Fruit fly (Drosophila melanogaster): Measurements from ENCODE around the gene CG34367.

CG34367 gene

dm6 chr2L:10375464-10376236 lies 21.9 kb upstream of the CG34367 start, which contains the start of the genes CG33303 and dpr19 (continued):
- TF ChIP-seq kah (GFP tag; optimal IDR thresholded peaks at IDR 0.05) (peak; percentile 69), Kr (GFP tag; optimal IDR thresholded peaks at IDR 0.05) (no peak), D19B (GFP tag; optimal IDR thresholded peaks at IDR 0.05) (peak; percentile 21), Optix (GFP tag; IDR thresholded peaks at IDR 0.05) (no peak), ems (GFP tag; optimal IDR thresholded peaks at IDR 0.05) (no peak), Antp (GFP tag; optimal IDR thresholded peaks at IDR 0.05) (no peak), Dip3 (GFP tag; optimal IDR thresholded peaks at IDR 0.05) (no peak), pho (GFP tag; optimal IDR thresholded peaks at IDR 0.05) (no peak), CG2202 (tag; optimal IDR thresholded peaks at IDR 0.05) (peak; percentile 63), CG10366 (GFP tag; IDR thresholded peaks at IDR 0.05) (peak; percentile 34; the same call in 1 of the 2 replicates), Ada2b (GFP tag; IDR thresholded peaks at IDR 0.05) (peak; percentile 42), CG2875 (GFP tag; optimal IDR thresholded peaks at IDR 0.05) (peak; percentile 36), CG15514 (GFP tag; optimal IDR thresholded peaks at IDR 0.05) (peak; percentile 69), run (tag; optimal IDR thresholded peaks at IDR 0.05) (peak; percentile 72), CG12236 (GFP tag; optimal IDR thresholded peaks at IDR 0.05) (no peak), vvl (GFP tag; IDR thresholded peaks at IDR 0.05) (peak; percentile 83), fd64A (GFP tag; optimal IDR thresholded peaks at IDR 0.05) (no peak), NK7.1 (GFP tag; optimal IDR thresholded peaks at IDR 0.05) (no peak), Opbp (GFP tag; IDR thresholded peaks at IDR 0.05; ENCODE audit: partially characterized antibody) (no peak), tx (GFP tag; optimal IDR thresholded peaks at IDR 0.05) (no peak), CG11093 (GFP tag; IDR thresholded peaks at IDR 0.05) (no peak), CG17612 (GFP tag; IDR thresholded peaks at IDR 0.05) (no peak), CG1602 (GFP tag; optimal IDR thresholded peaks at IDR 0.05) (peak; percentile 52), CG1024 (GFP tag; IDR thresholded peaks at IDR 0.05) (0 out of 2 replicates have a peak, but pooled peaks have one; percentile 35), gro (GFP tag; optimal IDR thresholded peaks at IDR 0.05) (peak; percentile 50), CG2199 (GFP tag; IDR thresholded peaks at IDR 0.05) (no peak), sqz (GFP tag; optimal IDR thresholded peaks at IDR 0.05) (no peak), CG5180 (GFP tag; optimal IDR thresholded peaks at IDR 0.05) (peak; percentile 19), CG17802 (tag; optimal IDR thresholded peaks at IDR 0.05) (peak; percentile 18), CG8359 (GFP tag; optimal IDR thresholded peaks at IDR 0.05; ENCODE audit: borderline replicate concordance) (peak; percentile 9), Usf (GFP tag; optimal IDR thresholded peaks at IDR 0.05) (no peak), gcm (GFP tag; optimal IDR thresholded peaks at IDR 0.05) (peak; percentile 83), CG5245 (GFP tag; optimal IDR thresholded peaks at IDR 0.05) (no peak), Poxn (GFP tag; IDR thresholded peaks at IDR 0.05) (no peak), gce (GFP tag; IDR thresholded peaks at IDR 0.05) (peak; percentile 76), phol (tag; optimal IDR thresholded peaks at IDR 0.05) (peak; percentile 90), gfzf (GFP tag; optimal IDR thresholded peaks at IDR 0.05) (peak; percentile 78), CG9437 (GFP tag; optimal IDR thresholded peaks at IDR 0.05) (peak; percentile 75), Sry-β (GFP tag; optimal IDR thresholded peaks at IDR 0.05) (no peak), TFAM (GFP tag; optimal IDR thresholded peaks at IDR 0.05) (no peak), CG13123 (GFP tag; optimal IDR thresholded peaks at IDR 0.05) (peak; percentile 50), CG3847 (GFP tag; IDR thresholded peaks at IDR 0.05) (peak; percentile 41; the same call in 1 of the 2 replicates), al (GFP tag; IDR thresholded peaks at IDR 0.05) (no peak; the same call in 1 of the 2 replicates), ken (GFP tag; IDR thresholded peaks at IDR 0.05) (no peak; the same call in 2 of the 3 replicates), cg (GFP tag; optimal IDR thresholded peaks at IDR 0.05) (no peak), CG6689 (GFP tag; IDR thresholded peaks at IDR 0.05) (peak; percentile 68), CG10462 (GFP tag; optimal IDR thresholded peaks at IDR 0.05) (peak; percentile 20), PHDP (tag; optimal IDR thresholded peaks at IDR 0.05) (peak; percentile 90), MTF-1 (GFP tag; optimal IDR thresholded peaks at IDR 0.05; ENCODE audit: borderline replicate concordance) (no peak), shn (GFP tag; optimal IDR thresholded peaks at IDR 0.05) (no peak)

Data from whole organism, embryonic.